Worm (Caenorhabditis elegans): ENCODE data around the gene tps-1.

The tps-1 gene

ce11 chrX:17420585-17421459 lies 53.5 kb downstream of the tps-1 start (continued):
- TF ChIP-seq B0261.1 (tag; optimal IDR thresholded peaks at IDR 0.05) (no peak), him-1 (tag; optimal IDR thresholded peaks at IDR 0.05) (no peak), sdz-38 (tag; optimal IDR thresholded peaks at IDR 0.05) (no peak), ets-4 (GFP tag; optimal IDR thresholded peaks at IDR 0.05) (no peak), egrh-3 (GFP tag; IDR thresholded peaks at IDR 0.05) (peak; percentile 74; the same call in 1 of the 2 replicates), ztf-22 (GFP tag; optimal IDR thresholded peaks at IDR 0.05) (no peak), attf-3 (GFP tag; conservative IDR thresholded peaks at IDR 0.05) (no peak), ama-1 (optimal IDR thresholded peaks at IDR 0.05) (peak; percentile 96), ama-1 (GFP tag; optimal IDR thresholded peaks at IDR 0.05) (no peak), attf-5 (GFP tag; optimal IDR thresholded peaks at IDR 0.05) (no peak), ztf-6 (GFP tag; IDR thresholded peaks at IDR 0.05) (no peak), F55B11.4 (tag; optimal IDR thresholded peaks at IDR 0.05; ENCODE audit: borderline replicate concordance, insufficient read depth) (no peak), tbp1 (GFP tag; optimal IDR thresholded peaks at IDR 0.05) (no peak), lsy-27 (tag; optimal IDR thresholded peaks at IDR 0.05; ENCODE audit: borderline replicate concordance, insufficient read depth) (no peak), athp-1 (tag; optimal IDR thresholded peaks at IDR 0.05) (no peak), zfh-2 (GFP tag; conservative IDR thresholded peaks at IDR 0.05) (peak; percentile 86), ceh-27 (GFP tag; optimal IDR thresholded peaks at IDR 0.05) (peak; percentile 2), F23B12.7 (tag; optimal IDR thresholded peaks at IDR 0.05; ENCODE audit: insufficient read depth) (no peak), hlh-26 (GFP tag; conservative IDR thresholded peaks at IDR 0.05) (no peak), K11D2.4 (GFP tag; IDR thresholded peaks at IDR 0.05) (no peak), egl-44 (GFP tag; IDR thresholded peaks at IDR 0.05) (no peak), F57C9.4 (tag; optimal IDR thresholded peaks at IDR 0.05) (no peak), nhr-27 (tag; optimal IDR thresholded peaks at IDR 0.05) (peak; percentile 36), ceh-91 (GFP tag; IDR thresholded peaks at IDR 0.05) (no peak), hrde-1 (tag; optimal IDR thresholded peaks at IDR 0.05; ENCODE audit: borderline replicate concordance) (no peak), F57A8.1 (GFP tag; optimal IDR thresholded peaks at IDR 0.05) (no peak), let-607 (tag; optimal IDR thresholded peaks at IDR 0.05) (no peak), gei-17 (GFP tag; optimal IDR thresholded peaks at IDR 0.05) (no peak), mcd-1 (GFP tag; IDR thresholded peaks at IDR 0.05) (no peak), F39B2.1 (GFP tag; IDR thresholded peaks at IDR 0.05) (no peak), lin-35 (GFP tag; optimal IDR thresholded peaks at IDR 0.05) (no peak), nfya-2 (GFP tag; IDR thresholded peaks at IDR 0.05) (no peak), dpff-1 (tag; optimal IDR thresholded peaks at IDR 0.05) (no peak), let-526 (GFP tag; IDR thresholded peaks at IDR 0.05) (no peak), nfyb-1 (GFP tag; IDR thresholded peaks at IDR 0.05) (no peak), ztf-26 (tag; optimal IDR thresholded peaks at IDR 0.05) (peak; percentile 78), B0336.3 (GFP tag; IDR thresholded peaks at IDR 0.05) (0 out of 2 replicates have a peak, but pooled peaks have one; percentile 13), unc-62 (GFP tag; optimal IDR thresholded peaks at IDR 0.05) (no peak), K12H6.12 (tag; optimal IDR thresholded peaks at IDR 0.05) (no peak), efl-1 (GFP tag; optimal IDR thresholded peaks at IDR 0.05) (no peak), dox-1 (GFP tag; IDR thresholded peaks at IDR 0.05) (no peak), hlh-12 (tag; optimal IDR thresholded peaks at IDR 0.05) (no peak), C17E4.6 (GFP tag; IDR thresholded peaks at IDR 0.05) (no peak), repo-1 (tag; optimal IDR thresholded peaks at IDR 0.05) (peak; percentile 41), ceh-79 (tag; optimal IDR thresholded peaks at IDR 0.05) (peak; percentile 59), snpc-1.3 (tag; optimal IDR thresholded peaks at IDR 0.05; ENCODE audit: insufficient read depth) (no peak), lin-26 (GFP tag; IDR thresholded peaks at IDR 0.05) (no peak; the same call in 1 of the 2 replicates)

All from whole organism, young adult.